Fruit fly (Drosophila melanogaster) whole organism, embryonic: Measurements from ENCODE around the gene CG14881.

ENCODE experiments used
- CG10274 ChIP-seq: fragments of 200-800 bp; sonication (Bioruptor generic); optimal IDR thresholded peaks from 3 replicates; lab custom pipeline; 2017; ENCODE audit warnings: missing biosample characterization, mild to moderate bottlenecking, missing genetic modification characterization
- CG10321 ChIP-seq: fragments of 200-800 bp; sonication (Bioruptor generic); IDR thresholded peaks from 2 replicates; pipeline ENCODE4 v1.3.6; 2022; ENCODE audit warnings: missing biosample characterization, missing genetic modification characterization
- CG11504 ChIP-seq: fragments of 200-800 bp; sonication (Bioruptor generic); optimal IDR thresholded peaks from 3 replicates; lab custom pipeline; 2019; ENCODE audit warnings: missing biosample characterization, mild to moderate bottlenecking, missing genetic modification characterization, moderate library complexity
- CG11560 ChIP-seq: fragments of 200-800 bp; sonication (Bioruptor generic); IDR thresholded peaks from 3 replicates; pipeline ENCODE4 v1.3.6; 2022; ENCODE audit warnings: missing biosample characterization, missing genetic modification characterization
- CG12104 ChIP-seq: fragments of 200-800 bp; sonication (Bioruptor generic); optimal IDR thresholded peaks from 3 replicates; lab custom pipeline; 2016; ENCODE audit warnings: missing biosample characterization, missing genetic modification characterization
- CG12155 ChIP-seq: fragments of 200-800 bp; sonication (Bioruptor generic); optimal IDR thresholded peaks from 3 replicates; lab custom pipeline; 2016; ENCODE audit warnings: missing biosample characterization, missing genetic modification characterization
- CG17359 ChIP-seq: fragments of 200-800 bp; sonication (Bioruptor generic); optimal IDR thresholded peaks from 3 replicates; lab custom pipeline; 2018; ENCODE audit warnings: missing biosample characterization, mild to moderate bottlenecking, missing genetic modification characterization, moderate library complexity
- CG17361 ChIP-seq: fragments of 200-800 bp; sonication (Bioruptor generic); IDR thresholded peaks from 3 replicates; pipeline ENCODE4 v1.3.6; 2022; ENCODE audit warnings: missing biosample characterization, missing genetic modification characterization
- CG17829 ChIP-seq: fragments of 200-800 bp; optimal IDR thresholded peaks from 2 replicates; lab custom pipeline; 2019; ENCODE audit warnings: missing biosample characterization, mild to moderate bottlenecking, missing genetic modification characterization, moderate library complexity
- CG18476 ChIP-seq: fragments of 200-800 bp; sonication (Bioruptor generic); optimal IDR thresholded peaks from 2 replicates; lab custom pipeline; 2016; ENCODE audit warnings: missing biosample characterization, mild to moderate bottlenecking, missing genetic modification characterization
- CG2116 ChIP-seq: fragments of 200-800 bp; sonication (Bioruptor generic); optimal IDR thresholded peaks from 3 replicates; lab custom pipeline; 2018; ENCODE audit warnings: missing biosample characterization, mild to moderate bottlenecking, missing genetic modification characterization
- CG30403 ChIP-seq: fragments of 200-800 bp; sonication (Bioruptor generic); optimal IDR thresholded peaks from 3 replicates; lab custom pipeline; 2016; ENCODE audit warnings: missing biosample characterization, missing genetic modification characterization
- CG31388 ChIP-seq: fragments of 200-800 bp; sonication (Bioruptor generic); optimal IDR thresholded peaks from 2 replicates; lab custom pipeline; 2016; ENCODE audit warnings: missing biosample characterization, missing genetic modification characterization
- CG3281 ChIP-seq: fragments of 200-800 bp; sonication (Bioruptor generic); optimal IDR thresholded peaks from 3 replicates; lab custom pipeline; 2017; ENCODE audit warnings: missing biosample characterization, mild to moderate bottlenecking, missing genetic modification characterization
- CG33557 ChIP-seq: fragments of 200-800 bp; sonication (Bioruptor generic); optimal IDR thresholded peaks from 2 replicates; lab custom pipeline; 2019; ENCODE audit warnings: missing biosample characterization, mild to moderate bottlenecking, missing genetic modification characterization, moderate library complexity
- CG34422 ChIP-seq: fragments of 200-800 bp; sonication (Bioruptor generic); IDR thresholded peaks from 3 replicates; pipeline ENCODE4 v1.3.6; 2022; ENCODE audit warnings: missing biosample characterization, missing genetic modification characterization
- CG43689 ChIP-seq: fragments of 200-800 bp; sonication (Bioruptor generic); IDR thresholded peaks from 2 replicates; pipeline ENCODE4 v1.3.6; 2022; ENCODE audit warnings: missing biosample characterization, missing genetic modification characterization
- CG4617 ChIP-seq: fragments of 200-800 bp; sonication (Bioruptor generic); optimal IDR thresholded peaks from 3 replicates; lab custom pipeline; 2016; ENCODE audit warnings: missing biosample characterization, missing genetic modification characterization, borderline replicate concordance
- CG7271 ChIP-seq: fragments of 200-800 bp; sonication (Bioruptor generic); optimal IDR thresholded peaks from 2 replicates; lab custom pipeline; 2018; ENCODE audit warnings: missing biosample characterization, mild to moderate bottlenecking, missing genetic modification characterization, moderate library complexity
- CG7357 ChIP-seq: fragments of 200-800 bp; sonication (Bioruptor generic); IDR thresholded peaks from 3 replicates; pipeline ENCODE4 v1.3.6; 2022; ENCODE audit warnings: missing biosample characterization, missing genetic modification characterization
- CG7372 ChIP-seq: fragments of 200-800 bp; sonication (Bioruptor generic); IDR thresholded peaks from 2 replicates; pipeline ENCODE4 v1.3.6; 2022; ENCODE audit warnings: missing biosample characterization, missing genetic modification characterization
- CG7963 ChIP-seq: fragments of 200-800 bp; sonication (Bioruptor generic); IDR thresholded peaks from 3 replicates; pipeline ENCODE4 v1.3.6; 2022; ENCODE audit warnings: missing biosample characterization, missing genetic modification characterization; ENCODE audit not compliant: partially characterized antibody
- CG9727 ChIP-seq: fragments of 200-800 bp; sonication (Bioruptor generic); optimal IDR thresholded peaks from 3 replicates; lab custom pipeline; 2017; ENCODE audit warnings: missing biosample characterization, mild to moderate bottlenecking, missing genetic modification characterization
- CG9932 ChIP-seq: fragments of 200-800 bp; sonication (Bioruptor generic); IDR thresholded peaks from 2 replicates; pipeline ENCODE4 v1.3.6; 2022; ENCODE audit warnings: missing biosample characterization, missing genetic modification characterization
- Ets97D ChIP-seq: fragments of 200-800 bp; sonication (Bioruptor generic); optimal IDR thresholded peaks from 3 replicates; lab custom pipeline; 2016; ENCODE audit warnings: missing biosample characterization, missing genetic modification characterization
- Nf-YA ChIP-seq: fragments of 200-800 bp; sonication (Bioruptor generic); IDR thresholded peaks from 2 replicates; pipeline ENCODE4 v1.3.6; 2022; ENCODE audit warnings: missing biosample characterization, missing genetic modification characterization
- Nf-YB ChIP-seq: fragments of 200-800 bp; sonication (Bioruptor generic); optimal IDR thresholded peaks from 3 replicates; lab custom pipeline; 2019; ENCODE audit warnings: missing biosample characterization, mild to moderate bottlenecking, missing genetic modification characterization, moderate library complexity
- Optix ChIP-seq: fragments of 200-800 bp; sonication (Bioruptor generic); IDR thresholded peaks from 3 replicates; pipeline ENCODE4 v1.3.6; 2022; ENCODE audit warnings: missing biosample characterization, missing genetic modification characterization
- Rfx ChIP-seq: fragments of 200-800 bp; sonication (Bioruptor generic); IDR thresholded peaks from 2 replicates; pipeline ENCODE4 v1.3.6; 2022; ENCODE audit warnings: missing biosample characterization, missing genetic modification characterization
- Scr ChIP-seq: fragments of 200-800 bp; sonication (Bioruptor generic); IDR thresholded peaks from 2 replicates; pipeline ENCODE4 v1.3.6; 2022; ENCODE audit warnings: missing biosample characterization, missing genetic modification characterization; ENCODE audit not compliant: partially characterized antibody
- Sox100B ChIP-seq: fragments of 200-800 bp; sonication (Bioruptor generic); optimal IDR thresholded peaks from 3 replicates; lab custom pipeline; 2018; ENCODE audit warnings: missing biosample characterization, mild to moderate bottlenecking, missing genetic modification characterization
- Spps ChIP-seq: fragments of 200-800 bp; sonication (Bioruptor generic); optimal IDR thresholded peaks from 2 replicates; lab custom pipeline; 2018; ENCODE audit warnings: missing biosample characterization, mild to moderate bottlenecking, missing genetic modification characterization
- Sry-β ChIP-seq: fragments of 200-800 bp; sonication (Bioruptor generic); optimal IDR thresholded peaks from 2 replicates; lab custom pipeline; 2018; ENCODE audit warnings: missing biosample characterization, mild to moderate bottlenecking, missing genetic modification characterization, moderate library complexity
- YL-1 ChIP-seq: fragments of 200-800 bp; sonication (Bioruptor generic); optimal IDR thresholded peaks from 3 replicates; lab custom pipeline; 2017; ENCODE audit warnings: missing biosample characterization, mild to moderate bottlenecking, missing genetic modification characterization
- ac ChIP-seq: fragments of 200-800 bp; sonication (Bioruptor generic); optimal IDR thresholded peaks from 3 replicates; lab custom pipeline; 2017; ENCODE audit warnings: missing biosample characterization, mild to moderate bottlenecking, missing genetic modification characterization
- ap ChIP-seq: fragments of 200-800 bp; sonication (Bioruptor generic); IDR thresholded peaks from 2 replicates; pipeline ENCODE4 v1.3.6; 2022; ENCODE audit warnings: missing biosample characterization, missing genetic modification characterization
- ash1 ChIP-seq: fragments of 200-800 bp; sonication (Bioruptor generic); optimal IDR thresholded peaks from 2 replicates; lab custom pipeline; 2018; ENCODE audit warnings: missing biosample characterization, mild to moderate bottlenecking, missing genetic modification characterization
- bowl ChIP-seq: fragments of 200-800 bp; sonication (Bioruptor generic); IDR thresholded peaks from 2 replicates; pipeline ENCODE4 v1.3.6; 2022; ENCODE audit warnings: missing biosample characterization, missing genetic modification characterization
- br ChIP-seq: fragments of >200 bp; optimal IDR thresholded peaks from 2 replicates; lab custom pipeline; 2017
- cas ChIP-seq: fragments of 200-800 bp; sonication (Bioruptor generic); IDR thresholded peaks from 2 replicates; pipeline ENCODE4 v1.3.6; 2022; ENCODE audit warnings: missing biosample characterization, missing genetic modification characterization
- chn ChIP-seq: fragments of 200-800 bp; sonication (Bioruptor generic); optimal IDR thresholded peaks from 2 replicates; lab custom pipeline; 2016; ENCODE audit warnings: missing biosample characterization, missing genetic modification characterization
- da ChIP-seq: fragments of 200-800 bp; sonication (Bioruptor generic); optimal IDR thresholded peaks from 2 replicates; lab custom pipeline; 2016; ENCODE audit warnings: missing biosample characterization, missing genetic modification characterization
- dm ChIP-seq: fragments of 200-800 bp; sonication (Bioruptor generic); optimal IDR thresholded peaks from 3 replicates; lab custom pipeline; 2016; ENCODE audit warnings: missing biosample characterization, missing genetic modification characterization
- gsb-n ChIP-seq: fragments of 200-800 bp; sonication (Bioruptor generic); optimal IDR thresholded peaks from 3 replicates; lab custom pipeline; 2018; ENCODE audit warnings: missing biosample characterization, mild to moderate bottlenecking, missing genetic modification characterization
- nom ChIP-seq: fragments of 200-800 bp; sonication (Bioruptor generic); optimal IDR thresholded peaks from 2 replicates; lab custom pipeline; 2017; ENCODE audit warnings: missing biosample characterization, missing genetic modification characterization, mild to moderate bottlenecking, moderate library complexity, missing genetic modification reagents
- otp ChIP-seq: fragments of 200-800 bp; sonication (Bioruptor generic); IDR thresholded peaks from 3 replicates; pipeline ENCODE4, ENCODE4 v1.3.6; 2022; ENCODE audit warnings: missing biosample characterization, missing genetic modification characterization
- pb ChIP-seq: fragments of 200-800 bp; sonication (Bioruptor generic); optimal IDR thresholded peaks from 3 replicates; lab custom pipeline; 2016; ENCODE audit warnings: missing biosample characterization, missing genetic modification characterization
- peb ChIP-seq: fragments of 200-800 bp; sonication (Bioruptor generic); IDR thresholded peaks from 2 replicates; pipeline ENCODE4 v1.3.6; 2022; ENCODE audit warnings: missing biosample characterization, missing genetic modification characterization
- pros ChIP-seq: fragments of 200-800 bp; sonication (Bioruptor generic); optimal IDR thresholded peaks from 3 replicates; lab custom pipeline; 2019; ENCODE audit warnings: missing biosample characterization, mild to moderate bottlenecking, missing genetic modification characterization, moderate library complexity
- slou ChIP-seq: fragments of 200-800 bp; sonication (Bioruptor generic); optimal IDR thresholded peaks from 3 replicates; lab custom pipeline; 2016; ENCODE audit warnings: missing biosample characterization, missing genetic modification characterization
- wdn ChIP-seq: fragments of 200-800 bp; sonication (Bioruptor generic); IDR thresholded peaks from 2 replicates; pipeline ENCODE4 v1.3.6; 2022; ENCODE audit warnings: missing biosample characterization, missing genetic modification characterization

CG14881 gene

DNA sequence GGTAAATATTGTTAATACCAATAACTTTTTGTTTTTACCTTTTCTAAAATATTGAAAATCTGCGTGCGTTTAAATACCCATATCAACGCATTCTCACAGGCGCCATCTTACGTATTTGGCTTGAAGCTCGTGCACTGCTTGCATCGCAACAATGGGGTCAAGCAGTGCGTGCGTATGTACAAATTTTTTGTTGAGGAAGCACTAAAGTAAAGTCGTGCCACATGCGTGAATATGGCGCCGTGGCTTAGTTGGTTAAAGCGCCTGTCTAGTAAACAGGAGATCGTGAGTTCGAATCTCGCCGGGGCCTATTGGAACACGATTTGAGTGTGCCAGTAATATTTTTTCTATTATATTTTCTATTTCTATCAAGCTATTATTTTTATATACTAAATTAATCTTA is 3.0 kb upstream of the CG14881 start (continued):
- no peak for TF ChIP-seq CG7271 (tag; lab: Kevin White, UChicago)
- TF ChIP-seq CG30403: peak; percentile 28
- TF ChIP-seq CG7372 (GFP tag; lab: Robert Waterston, UW): no peak
- no peak for TF ChIP-seq CG18476
- peak; percentile 80 for TF ChIP-seq Rfx (GFP tag; lab: Robert Waterston, UW)
- TF ChIP-seq CG3281: no peak
- no peak for TF ChIP-seq CG4617 (GFP tag; lab: Kevin White, UChicago)
- TF ChIP-seq, all 482 proteins: peak for 214

DNA sequence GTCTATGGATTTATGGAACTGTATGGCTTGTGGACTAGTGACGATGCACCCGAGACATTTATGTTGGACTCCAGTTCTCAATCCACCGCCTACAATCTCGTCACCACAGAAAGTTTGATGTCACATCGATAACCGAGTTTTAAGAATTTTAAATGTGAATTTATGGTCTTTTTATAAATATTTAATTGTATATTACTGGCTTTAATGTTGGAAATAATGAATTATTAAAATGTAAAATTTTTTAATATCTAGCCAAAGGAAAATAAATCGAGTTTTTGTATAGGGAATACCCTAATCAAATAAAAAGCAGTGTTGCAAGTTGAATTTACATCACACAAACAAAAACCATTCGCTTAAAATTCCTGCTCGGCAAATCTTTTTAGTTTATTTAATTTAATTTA is 2.0 kb upstream of the CG14881 start, which contains the start of gene Fntb:
TSS of gene Fntb (plus strand) at position 334 of the 401 bp plus-strand sequence.
- peak; percentile 42; the same call in 1 of the 3 replicates for TF ChIP-seq CG34422 (GFP tag; lab: Robert Waterston, UW)
- TF ChIP-seq br (lab: Kevin White, UChicago): no peak
- no peak for TF ChIP-seq da (GFP tag; lab: Kevin White, UChicago)
- TF ChIP-seq Scr (GFP tag; lab: Robert Waterston, UW): no peak
- TF ChIP-seq gsb-n (tag; lab: Kevin White, UChicago): no peak
- TF ChIP-seq wdn (GFP tag; lab: Robert Waterston, UW): peak; percentile 41; the same call in 1 of the 2 replicates
- TF ChIP-seq peb (GFP tag; lab: Robert Waterston, UW): peak; percentile 7; the same call in 1 of the 2 replicates
- TF ChIP-seq CG17359: peak; percentile 79
- peak; percentile 34 for TF ChIP-seq nom (GFP tag; lab: Kevin White, UChicago)
- TF ChIP-seq ash1: no peak
- peak; percentile 65 for TF ChIP-seq CG9727
- peak; percentile 23 for TF ChIP-seq Ets97D
- no peak for TF ChIP-seq YL-1 (GFP tag; lab: Kevin White, UChicago)
- TF ChIP-seq CG2116 (GFP tag; lab: Kevin White, UChicago): peak; percentile 49
- peak; percentile 50 for TF ChIP-seq CG33557 (GFP tag; lab: Kevin White, UChicago)
- TF ChIP-seq CG11504: no peak
- TF ChIP-seq Sox100B: no peak
- TF ChIP-seq pb: no peak
- TF ChIP-seq chn (GFP tag; lab: Kevin White, UChicago): peak; percentile 32
- TF ChIP-seq cas: no peak
- TF ChIP-seq CG30403: peak; percentile 80
- peak; percentile 12 for TF ChIP-seq CG31388 (GFP tag; lab: Kevin White, UChicago)
- no peak for TF ChIP-seq Optix
- TF ChIP-seq pros: no peak
- TF ChIP-seq CG17361 (GFP tag; lab: Robert Waterston, UW): peak; percentile 88
- no peak for TF ChIP-seq otp (GFP tag; lab: Robert Waterston, UW)
- peak; percentile 49 for TF ChIP-seq Spps (tag; lab: Kevin White, UChicago)
- no peak for TF ChIP-seq CG43689 (GFP tag; lab: Robert Waterston, UW)
- TF ChIP-seq Nf-YA: no peak
- peak; percentile 68 for TF ChIP-seq Sry-β (GFP tag; lab: Kevin White, UChicago)
- 0 out of 2 replicates have a peak, but pooled peaks have one; percentile 35 for TF ChIP-seq ap (GFP tag; lab: Robert Waterston, UW)
- peak; percentile 40 for TF ChIP-seq CG12104 (GFP tag; lab: Kevin White, UChicago)
- peak; percentile 55 for TF ChIP-seq Nf-YB (GFP tag; lab: Kevin White, UChicago)
- no peak for TF ChIP-seq CG10321 (GFP tag; lab: Robert Waterston, UW)
- peak; percentile 12 for TF ChIP-seq slou
- TF ChIP-seq CG11560 (tag; lab: Robert Waterston, UW): no peak
- TF ChIP-seq CG17829 (tag; lab: Kevin White, UChicago): peak; percentile 75
- TF ChIP-seq bowl: no peak
- TF ChIP-seq CG7357: 0 out of 3 replicates have a peak, but pooled peaks have one; percentile 40
- peak; percentile 71 for TF ChIP-seq CG9932 (GFP tag; lab: Robert Waterston, UW)
- no peak for TF ChIP-seq dm (GFP tag; lab: Kevin White, UChicago)
- TF ChIP-seq CG7963 (GFP tag; lab: Robert Waterston, UW): no peak
- no peak for TF ChIP-seq ac
- TF ChIP-seq CG10274 (GFP tag; lab: Kevin White, UChicago): no peak
- TF ChIP-seq CG12155 (GFP tag; lab: Kevin White, UChicago): peak; percentile 62
